Worm (Caenorhabditis elegans): ENCODE measurements around the gene nhr-31.

nhr-31 gene

ce11 chrIV:7977452-7977940 lies 51.8 kb downstream of the nhr-31 start, which contains the start of gene ora-1:
Gene ora-1 (plus strand): TSS chrIV:7977890.
- no peak for TF ChIP-seq ceh-100 (GFP tag; IDR thresholded peaks at IDR 0.05)
- no peak for TF ChIP-seq F23B12.7 (tag; optimal IDR thresholded peaks at IDR 0.05; ENCODE audit: insufficient read depth)
- no peak for TF ChIP-seq B0035.1 (tag; optimal IDR thresholded peaks at IDR 0.05)
- TF ChIP-seq F10E7.11 (tag; optimal IDR thresholded peaks at IDR 0.05): no peak

DNA sequence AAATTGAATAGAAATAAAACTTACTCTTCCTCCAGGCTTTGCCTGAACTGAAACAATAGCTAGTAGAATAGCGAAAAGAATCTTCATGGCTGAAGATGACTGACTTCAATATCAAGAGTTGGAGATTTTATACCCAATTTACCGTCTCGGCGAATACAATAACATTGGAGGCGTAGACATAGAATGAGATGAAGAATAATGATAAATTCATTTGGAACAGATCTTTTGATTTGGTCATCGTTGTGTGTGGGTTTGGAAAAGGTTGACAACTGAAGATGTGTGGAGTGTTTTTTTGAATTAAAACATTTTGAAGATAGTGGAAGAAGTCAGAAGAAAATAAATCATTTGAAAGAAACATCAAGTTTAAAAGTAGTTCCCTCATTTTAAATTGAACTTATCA lies 53.1 kb downstream of the nhr-31 start, which contains the start of gene F57H12.6:
F57H12.6 (minus strand) TSS at position 101 of the 400 bp plus-strand sequence.
- TF ChIP-seq ztf-28 (GFP tag; IDR thresholded peaks at IDR 0.05): no peak
- TF ChIP-seq akir-1 (GFP tag; optimal IDR thresholded peaks at IDR 0.05): no peak
- no peak for TF ChIP-seq attf-6 (GFP tag; IDR thresholded peaks at IDR 0.05)
- no peak for TF ChIP-seq xnd-1 (tag; optimal IDR thresholded peaks at IDR 0.05)
- no peak for TF ChIP-seq lir-1 (GFP tag; conservative IDR thresholded peaks at IDR 0.05)
- TF ChIP-seq lag-1 (GFP tag; IDR thresholded peaks at IDR 0.05): no peak
- TF ChIP-seq F33H1.4 (GFP tag; IDR thresholded peaks at IDR 0.05): no peak
- no peak for TF ChIP-seq ztf-22 (GFP tag; optimal IDR thresholded peaks at IDR 0.05)
- no peak for TF ChIP-seq B0035.1 (tag; optimal IDR thresholded peaks at IDR 0.05)
- no peak for TF ChIP-seq K11D2.4 (GFP tag; IDR thresholded peaks at IDR 0.05)
- no peak for TF ChIP-seq lin-26 (GFP tag; IDR thresholded peaks at IDR 0.05)
- TF ChIP-seq Y53F4B.3 (GFP tag; IDR thresholded peaks at IDR 0.05): no peak
- no peak for TF ChIP-seq ceh-27 (GFP tag; optimal IDR thresholded peaks at IDR 0.05)
- TF ChIP-seq snpc-3.4 (tag; optimal IDR thresholded peaks at IDR 0.05): no peak
- no peak for TF ChIP-seq B0261.1 (tag; optimal IDR thresholded peaks at IDR 0.05)
- TF ChIP-seq F57C9.4 (tag; optimal IDR thresholded peaks at IDR 0.05): no peak

Measured in whole organism, young adult.